Worm (Caenorhabditis elegans): Measurements from ENCODE around the gene eif-3.F.

- no peak for TF ChIP-seq alr-1 (tag; optimal IDR thresholded peaks at IDR 0.05; ENCODE audit: borderline replicate concordance)
- TF ChIP-seq ceh-63 (GFP tag; optimal IDR thresholded peaks at IDR 0.05): no peak
- no peak for TF ChIP-seq tbx-2 (tag; optimal IDR thresholded peaks at IDR 0.05)
Observed at ce11 chrII:9333034-9333433, 1.6 kb downstream of the eif-3.F start.
